Worm (Caenorhabditis elegans): ENCODE data around the gene R09H10.6.

Gene R09H10.6

ce11 chrIV:10576624-10577023 lies 31.8 kb upstream of the R09H10.6 start:
- no peak for TF ChIP-seq snpc-1.3 (tag; optimal IDR thresholded peaks at IDR 0.05; ENCODE audit: insufficient read depth)

DNA sequence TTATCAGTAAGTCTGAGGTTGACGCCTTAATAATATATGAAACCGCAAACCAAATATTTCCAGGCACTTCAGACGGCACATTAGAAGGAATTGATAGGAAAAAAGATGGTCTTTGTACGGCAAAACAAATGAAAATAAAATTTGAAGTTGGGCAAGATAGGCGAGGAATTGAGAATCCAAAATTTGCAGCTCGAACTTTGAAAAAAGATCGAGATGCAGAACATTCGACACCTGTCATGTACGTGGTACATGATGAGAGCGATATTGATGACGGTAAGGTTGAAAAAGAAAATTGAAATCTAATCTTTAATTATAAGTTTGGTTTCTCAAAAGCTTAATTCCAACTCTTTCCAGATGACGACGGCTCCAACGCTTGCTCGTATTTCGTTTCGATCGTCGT lies 30.8 kb upstream of the R09H10.6 start:
- TF ChIP-seq B0261.1 (tag; optimal IDR thresholded peaks at IDR 0.05) (no peak), ztf-28 (GFP tag; IDR thresholded peaks at IDR 0.05) (no peak), nhr-80 (tag; optimal IDR thresholded peaks at IDR 0.05) (peak; percentile 37)

ce11 chrIV:10578367-10578766 lies 30.0 kb upstream of the R09H10.6 start, which contains the start of gene lgc-43:
lgc-43 (plus strand) TSS chrIV:10578667.
- TF ChIP-seq hsf-1 (GFP tag; IDR thresholded peaks at IDR 0.05) (no peak), ama-1 (optimal IDR thresholded peaks at IDR 0.05) (no peak), ama-1 (GFP tag; optimal IDR thresholded peaks at IDR 0.05) (no peak), F23B12.7 (tag; optimal IDR thresholded peaks at IDR 0.05; ENCODE audit: insufficient read depth) (no peak), dpl-1 (GFP tag; optimal IDR thresholded peaks at IDR 0.05) (no peak), Y53F4B.3 (GFP tag; IDR thresholded peaks at IDR 0.05) (no peak), ztf-26 (tag; optimal IDR thresholded peaks at IDR 0.05) (no peak), attf-3 (GFP tag; conservative IDR thresholded peaks at IDR 0.05) (no peak), tbx-9 (tag; optimal IDR thresholded peaks at IDR 0.05; ENCODE audit: borderline replicate concordance) (no peak), hmg-1.2 (GFP tag; IDR thresholded peaks at IDR 0.05) (no peak), ceh-100 (GFP tag; IDR thresholded peaks at IDR 0.05) (no peak)

- TF ChIP-seq nhr-120 (GFP tag; IDR thresholded peaks at IDR 0.05) (no peak), hrde-1 (tag; optimal IDR thresholded peaks at IDR 0.05; ENCODE audit: borderline replicate concordance) (no peak), ekl-4 (GFP tag; IDR thresholded peaks at IDR 0.05) (no peak)
These were observed 24.1 kb upstream of the R09H10.6 start, which contains the start of gene oac-8 for ce11 chrIV:10584237-10584636. oac-8 (plus strand) TSS chrIV:10584537.

ce11 chrIV:10589072-10589471 lies 19.3 kb upstream of the R09H10.6 start, which contains the start of gene C43F9.4:
C43F9.4 (minus strand) TSS chrIV:10589172.
- TF ChIP-seq tbp1 (GFP tag; optimal IDR thresholded peaks at IDR 0.05) (no peak), madf-8 (GFP tag; conservative IDR thresholded peaks at IDR 0.05) (no peak), atf-7 (tag; optimal IDR thresholded peaks at IDR 0.05) (no peak), ceh-40 (GFP tag; IDR thresholded peaks at IDR 0.05) (no peak), lsy-27 (tag; optimal IDR thresholded peaks at IDR 0.05; ENCODE audit: borderline replicate concordance, insufficient read depth) (no peak), rec-8 (tag; optimal IDR thresholded peaks at IDR 0.05) (no peak), F23B12.7 (tag; optimal IDR thresholded peaks at IDR 0.05; ENCODE audit: insufficient read depth) (no peak), zfh-2 (GFP tag; conservative IDR thresholded peaks at IDR 0.05) (no peak), aptf-3 (GFP tag; IDR thresholded peaks at IDR 0.05) (no peak), aptf-2 (GFP tag; conservative IDR thresholded peaks at IDR 0.05) (no peak), hlh-26 (GFP tag; conservative IDR thresholded peaks at IDR 0.05) (no peak), lin-54 (GFP tag; optimal IDR thresholded peaks at IDR 0.05) (no peak), F39B2.1 (GFP tag; IDR thresholded peaks at IDR 0.05) (no peak), hrde-1 (tag; optimal IDR thresholded peaks at IDR 0.05; ENCODE audit: borderline replicate concordance) (no peak)

DNA sequence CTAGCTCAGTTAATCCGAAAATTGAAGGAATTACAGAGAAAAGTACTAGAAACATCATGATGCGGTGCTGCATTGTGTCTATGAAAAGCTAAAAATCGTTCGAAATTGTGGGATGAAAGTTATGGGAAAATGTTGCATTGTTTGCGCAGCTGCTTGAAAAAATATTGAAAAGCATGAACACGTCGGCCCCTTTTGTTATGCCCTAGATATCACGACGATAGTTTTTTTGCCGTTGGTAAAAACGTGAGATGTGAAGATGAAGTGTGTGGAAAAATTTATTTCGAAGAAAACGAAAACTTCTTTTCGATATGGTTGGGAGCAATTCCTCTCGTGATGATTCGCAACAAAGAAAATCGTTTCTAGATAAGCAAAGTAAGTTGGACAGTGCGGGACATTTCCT lies 17.7 kb upstream of the R09H10.6 start, which contains the start of the genes C43F9.5 and nkb-2:
Gene C43F9.5, minus strand, starts transcription at position 101 of the 400 bp plus-strand sequence.
Gene nkb-2, plus strand, starts transcription at position 277 of the 400 bp plus-strand sequence.
- TF ChIP-seq ceh-100 (GFP tag; IDR thresholded peaks at IDR 0.05) (no peak), egl-44 (GFP tag; IDR thresholded peaks at IDR 0.05) (no peak)
